Fruit fly (Drosophila melanogaster) Kc167 (cell line): ENCODE data around the gene Sgs7.

Experiments
- Myc ChIP-seq: fragments of >200 bp; optimal IDR thresholded peaks from 2 replicates; lab custom pipeline; 2017; ENCODE audit warnings: missing external identifiers
- Sin3A ChIP-seq: fragments of >200 bp; optimal IDR thresholded peaks from 2 replicates; lab custom pipeline; 2018; ENCODE audit warnings: missing external identifiers
- h ChIP-seq: fragments of >200 bp; optimal IDR thresholded peaks from 3 replicates; lab custom pipeline; 2018; ENCODE audit warnings: missing external identifiers
- insv ChIP-seq: fragments of >200 bp; optimal IDR thresholded peaks from 3 replicates; lab custom pipeline; 2018; ENCODE audit warnings: missing external identifiers
- ttk ChIP-seq: sonication (Bioruptor generic); optimal IDR thresholded peaks from 2 replicates; lab custom pipeline; 2017; ENCODE audit warnings: missing external identifiers

DNA sequence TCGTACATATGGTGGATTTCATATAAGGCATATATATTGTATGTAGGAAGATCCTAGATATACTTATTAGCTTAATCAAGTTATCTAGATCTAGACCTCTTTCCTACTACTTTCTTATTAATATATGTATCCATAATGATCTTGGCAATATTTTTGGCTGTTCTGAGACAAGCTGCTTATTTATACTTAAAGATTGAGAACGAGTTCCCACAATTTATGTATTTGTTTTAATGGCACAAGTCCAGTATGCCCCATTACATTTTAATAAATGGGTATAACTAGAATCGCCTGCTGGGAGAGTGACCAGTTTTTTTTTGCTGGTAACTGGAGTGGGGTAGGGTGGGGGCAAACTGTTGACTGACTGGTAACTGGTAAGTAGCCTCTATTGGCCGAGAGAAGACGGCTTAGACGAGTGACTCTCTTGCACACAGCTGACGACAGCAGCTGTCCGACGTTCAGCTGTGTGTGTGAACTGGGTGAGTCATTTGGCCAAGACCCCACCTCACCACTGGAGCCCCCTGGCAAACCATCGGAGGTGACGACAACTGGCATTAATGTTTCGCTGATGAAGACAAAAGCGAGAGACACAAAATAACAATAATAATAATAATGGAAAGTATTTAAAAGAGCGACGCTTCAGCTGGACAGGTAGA is 27.2 kb downstream of the Sgs7 start:
- TF ChIP-seq Sin3A (lab: Kevin White, UChicago): no peak
- no peak for TF ChIP-seq h
- TF ChIP-seq Myc (lab: Kevin White, UChicago): no peak
- no peak for TF ChIP-seq insv (lab: Kevin White, UChicago)
- no peak for TF ChIP-seq ttk (lab: Kevin White, UChicago)
